Worm (Caenorhabditis elegans): Measurements from ENCODE around the gene srw-8.

- no peak for TF ChIP-seq skn-1 (tag; optimal IDR thresholded peaks at IDR 0.05)
- no peak for TF ChIP-seq egl-27 (tag; optimal IDR thresholded peaks at IDR 0.05)
- no peak for TF ChIP-seq nhr-11 (tag; optimal IDR thresholded peaks at IDR 0.05)
- no peak for TF ChIP-seq hlh-30 (tag; optimal IDR thresholded peaks at IDR 0.05; ENCODE audit: insufficient read depth)
- no peak for TF ChIP-seq lin-15B (tag; optimal IDR thresholded peaks at IDR 0.05)
- TF ChIP-seq ztf-11 (tag; optimal IDR thresholded peaks at IDR 0.05): no peak
- no peak for TF ChIP-seq pqm-1 (tag; optimal IDR thresholded peaks at IDR 0.05)
- TF ChIP-seq nhr-6 (tag; optimal IDR thresholded peaks at IDR 0.05): no peak
- TF ChIP-seq nhr-25 (tag; optimal IDR thresholded peaks at IDR 0.05; ENCODE audit: borderline replicate concordance, insufficient read depth): no peak
- TF ChIP-seq F37D6.2 (tag; optimal IDR thresholded peaks at IDR 0.05): no peak
- TF ChIP-seq dmd-8 (GFP tag; IDR thresholded peaks at IDR 0.05): no peak
- TF ChIP-seq ces-1 (GFP tag; optimal IDR thresholded peaks at IDR 0.05): no peak
Observed at ce11 chrV:2992060-2992459, 42.1 kb downstream of the srw-8 start.
